Fruit fly (Drosophila melanogaster): Measurements from ENCODE around the gene CG32487.

DNA sequence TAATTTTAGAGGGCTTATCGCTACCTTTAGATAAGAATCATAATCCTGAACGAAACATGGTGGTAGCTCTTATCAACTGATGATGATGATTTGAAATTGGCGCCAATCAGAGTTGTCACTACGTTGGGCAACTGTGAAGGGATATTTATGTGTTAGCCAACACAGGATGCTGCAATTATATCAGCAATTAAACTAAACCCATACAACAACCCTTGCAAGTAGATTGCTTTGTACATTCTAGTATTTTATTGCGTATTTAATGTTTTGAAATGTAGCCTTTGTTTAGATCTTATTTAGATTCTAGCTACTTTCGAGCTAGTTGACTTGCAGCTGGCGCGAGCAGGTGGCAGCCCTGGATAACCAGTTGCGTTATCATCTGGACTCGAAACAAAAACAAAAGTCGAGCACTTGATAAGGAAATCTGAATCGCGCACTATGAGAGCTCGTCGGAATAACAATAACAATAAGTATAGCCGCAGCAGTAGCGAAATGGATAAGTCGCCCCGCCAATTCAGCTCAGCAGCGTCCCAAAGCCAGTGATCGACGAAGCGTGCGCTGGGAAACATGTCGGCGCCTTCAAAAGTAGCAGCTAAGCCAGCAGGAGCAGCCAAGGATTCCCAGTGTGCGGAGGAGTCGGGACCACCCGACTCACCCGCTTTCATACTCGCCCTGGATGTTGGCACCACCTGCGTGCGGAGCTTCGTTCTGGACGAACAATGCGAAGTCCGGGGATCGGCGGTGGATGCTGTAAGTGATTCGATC is 35.2 kb upstream of the CG32487 start, which contains the start of gene CG1271:
- TF ChIP-seq usp (GFP tag; optimal IDR thresholded peaks at IDR 0.05) (no peak), pan (optimal IDR thresholded peaks at IDR 0.05) (no peak)
